Fruit fly (Drosophila melanogaster) whole organism, prepupa: ENCODE measurements around the gene Arpc1.

ENCODE experiments used
- Blimp-1 ChIP-seq: fragments of 200-800 bp; sonication (Bioruptor generic); optimal IDR thresholded peaks from 3 replicates; lab custom pipeline; 2017; ENCODE audit warnings: missing biosample characterization, missing genetic modification characterization, mild to moderate bottlenecking, moderate library complexity, missing genetic modification reagents
- CG10631 ChIP-seq: fragments of 200-800 bp; sonication (Bioruptor generic); optimal IDR thresholded peaks from 2 replicates; lab custom pipeline; 2016; ENCODE audit warnings: missing biosample characterization, missing genetic modification characterization
- CG10669 ChIP-seq: fragments of 200-800 bp; sonication (Bioruptor generic); optimal IDR thresholded peaks from 3 replicates; lab custom pipeline; 2018; ENCODE audit warnings: missing biosample characterization, mild to moderate bottlenecking, missing genetic modification characterization, moderate library complexity
- CG11294 ChIP-seq: fragments of 200-800 bp; sonication (Bioruptor generic); IDR thresholded peaks from 2 replicates; pipeline ENCODE4 v1.3.6; 2022; ENCODE audit warnings: missing biosample characterization, missing genetic modification characterization
- CG11762 ChIP-seq: fragments of 200-800 bp; sonication (Bioruptor generic); optimal IDR thresholded peaks from 3 replicates; lab custom pipeline; 2016; ENCODE audit warnings: missing biosample characterization, missing genetic modification characterization; ENCODE audit not compliant: insufficient read depth
- CG11902 ChIP-seq: fragments of 200-800 bp; sonication (Bioruptor generic); optimal IDR thresholded peaks from 3 replicates; lab custom pipeline; 2016; ENCODE audit warnings: missing biosample characterization, missing genetic modification characterization
- CG1621 ChIP-seq: fragments of 200-800 bp; sonication (Bioruptor generic); optimal IDR thresholded peaks from 3 replicates; lab custom pipeline; 2018; ENCODE audit warnings: missing biosample characterization, mild to moderate bottlenecking, missing genetic modification characterization
- CG16779 ChIP-seq: fragments of 200-800 bp; sonication (Bioruptor generic); optimal IDR thresholded peaks from 3 replicates; lab custom pipeline; 2017; ENCODE audit warnings: missing biosample characterization, mild to moderate bottlenecking, missing genetic modification characterization
- CG3032 ChIP-seq: fragments of 200-800 bp; optimal IDR thresholded peaks from 2 replicates; lab custom pipeline; 2019; ENCODE audit warnings: missing biosample characterization, mild to moderate bottlenecking, missing genetic modification characterization, moderate library complexity
- CG31627 ChIP-seq: fragments of 200-800 bp; sonication (Bioruptor generic); optimal IDR thresholded peaks from 3 replicates; lab custom pipeline; 2016; ENCODE audit warnings: missing biosample characterization, missing genetic modification characterization
- CG34406 ChIP-seq: fragments of 200-800 bp; sonication (Bioruptor generic); optimal IDR thresholded peaks from 3 replicates; lab custom pipeline; 2016; ENCODE audit warnings: missing biosample characterization, missing genetic modification characterization
- CG6163 ChIP-seq: fragments of 200-800 bp; sonication (Bioruptor generic); IDR thresholded peaks from 3 replicates; pipeline ENCODE4 v1.3.6; 2022; ENCODE audit warnings: missing biosample characterization, missing genetic modification characterization
- CG6276 ChIP-seq: fragments of 200-800 bp; sonication (Bioruptor generic); optimal IDR thresholded peaks from 2 replicates; lab custom pipeline; 2017; ENCODE audit warnings: missing biosample characterization, mild to moderate bottlenecking, missing genetic modification characterization
- CG7368 ChIP-seq: fragments of 200-800 bp; sonication (Bioruptor generic); optimal IDR thresholded peaks from 3 replicates; lab custom pipeline; 2016; ENCODE audit warnings: missing biosample characterization, missing genetic modification characterization
- CG8119 ChIP-seq: fragments of 200-800 bp; sonication (Bioruptor generic); IDR thresholded peaks from 3 replicates; pipeline ENCODE4 v1.3.6; 2022; ENCODE audit warnings: missing biosample characterization, missing genetic modification characterization
- CG9139 ChIP-seq: fragments of 200-800 bp; sonication (Bioruptor generic); optimal IDR thresholded peaks from 3 replicates; lab custom pipeline; 2017; ENCODE audit warnings: missing biosample characterization, mild to moderate bottlenecking, missing genetic modification characterization
- Eip75B ChIP-seq: fragments of 200-800 bp; sonication (Bioruptor generic); optimal IDR thresholded peaks from 3 replicates; lab custom pipeline; 2016; ENCODE audit warnings: missing biosample characterization, missing genetic modification characterization
- Ets21C ChIP-seq: fragments of 200-800 bp; sonication (Bioruptor generic); optimal IDR thresholded peaks from 3 replicates; lab custom pipeline; 2016; ENCODE audit warnings: missing biosample characterization, missing genetic modification characterization
- Gug ChIP-seq: fragments of 200-800 bp; sonication (Bioruptor generic); IDR thresholded peaks from 2 replicates; pipeline ENCODE4 v1.3.6; 2022; ENCODE audit warnings: missing biosample characterization, missing genetic modification characterization
- Lpt ChIP-seq: fragments of 200-800 bp; sonication (Bioruptor generic); optimal IDR thresholded peaks from 3 replicates; lab custom pipeline; 2016; ENCODE audit warnings: missing biosample characterization, missing genetic modification characterization
- Met ChIP-seq: fragments of 200-800 bp; sonication (Bioruptor generic); optimal IDR thresholded peaks from 3 replicates; lab custom pipeline; 2016; ENCODE audit warnings: missing biosample characterization, missing genetic modification characterization
- Smox ChIP-seq: fragments of 200-800 bp; sonication (Bioruptor generic); optimal IDR thresholded peaks from 3 replicates; lab custom pipeline; 2016; ENCODE audit warnings: missing biosample characterization, missing genetic modification characterization
- Sox14 ChIP-seq: fragments of 200-800 bp; sonication (Bioruptor generic); optimal IDR thresholded peaks from 3 replicates; lab custom pipeline; 2016; ENCODE audit warnings: missing biosample characterization, missing genetic modification characterization
- achi ChIP-seq: fragments of 200-800 bp; sonication (Bioruptor generic); optimal IDR thresholded peaks from 3 replicates; lab custom pipeline; 2016; ENCODE audit warnings: missing biosample characterization, missing genetic modification characterization
- acj6 ChIP-seq: fragments of 200-800 bp; sonication (Bioruptor generic); optimal IDR thresholded peaks from 3 replicates; lab custom pipeline; 2016; ENCODE audit warnings: missing biosample characterization, missing genetic modification characterization
- cyc ChIP-seq: fragments of 200-800 bp; sonication (Bioruptor generic); optimal IDR thresholded peaks from 3 replicates; lab custom pipeline; 2016; ENCODE audit warnings: missing biosample characterization, missing genetic modification characterization
- dac ChIP-seq: fragments of 200-800 bp; sonication (Bioruptor generic); optimal IDR thresholded peaks from 2 replicates; lab custom pipeline; 2017; ENCODE audit warnings: missing biosample characterization, mild to moderate bottlenecking, missing genetic modification characterization
- dsx ChIP-seq: fragments of 200-800 bp; optimal IDR thresholded peaks from 3 replicates; lab custom pipeline; 2019; ENCODE audit warnings: missing biosample characterization, mild to moderate bottlenecking, missing genetic modification characterization, moderate library complexity; ENCODE audit not compliant: poor library complexity, severe bottlenecking
- esn ChIP-seq: fragments of 200-800 bp; sonication (Bioruptor generic); optimal IDR thresholded peaks from 2 replicates; lab custom pipeline; 2016; ENCODE audit warnings: missing biosample characterization, mild to moderate bottlenecking, missing genetic modification characterization, moderate library complexity
- fd85E ChIP-seq: fragments of 200-800 bp; sonication (Bioruptor generic); optimal IDR thresholded peaks from 3 replicates; lab custom pipeline; 2016; ENCODE audit warnings: missing biosample characterization, missing genetic modification characterization
- fkh ChIP-seq: fragments of 200-800 bp; sonication (Bioruptor generic); optimal IDR thresholded peaks from 3 replicates; lab custom pipeline; 2017; ENCODE audit warnings: missing biosample characterization, mild to moderate bottlenecking, missing genetic modification characterization, moderate library complexity
- lz ChIP-seq: fragments of 200-800 bp; sonication (Bioruptor generic); optimal IDR thresholded peaks from 3 replicates; lab custom pipeline; 2016; ENCODE audit warnings: missing biosample characterization, missing genetic modification characterization
- net ChIP-seq: fragments of 200-800 bp; sonication (Bioruptor generic); optimal IDR thresholded peaks from 3 replicates; lab custom pipeline; 2016; ENCODE audit warnings: missing biosample characterization, missing genetic modification characterization
- pdm3 ChIP-seq: fragments of 200-800 bp; sonication (Bioruptor generic); optimal IDR thresholded peaks from 3 replicates; lab custom pipeline; 2016; ENCODE audit warnings: missing biosample characterization, missing genetic modification characterization
- svp ChIP-seq: fragments of 200-800 bp; sonication (Bioruptor generic); peaks from one replicate; lab custom pipeline; 2016; ENCODE audit warnings: missing biosample characterization, missing genetic modification characterization
- topi ChIP-seq: fragments of 200-800 bp; sonication (Bioruptor generic); optimal IDR thresholded peaks from 3 replicates; lab custom pipeline; 2016; ENCODE audit warnings: missing biosample characterization, missing genetic modification characterization
- vri ChIP-seq: fragments of 200-800 bp; sonication (Bioruptor generic); optimal IDR thresholded peaks from 3 replicates; lab custom pipeline; 2016; ENCODE audit warnings: missing biosample characterization, mild to moderate bottlenecking, missing genetic modification characterization

Arpc1 gene

DNA sequence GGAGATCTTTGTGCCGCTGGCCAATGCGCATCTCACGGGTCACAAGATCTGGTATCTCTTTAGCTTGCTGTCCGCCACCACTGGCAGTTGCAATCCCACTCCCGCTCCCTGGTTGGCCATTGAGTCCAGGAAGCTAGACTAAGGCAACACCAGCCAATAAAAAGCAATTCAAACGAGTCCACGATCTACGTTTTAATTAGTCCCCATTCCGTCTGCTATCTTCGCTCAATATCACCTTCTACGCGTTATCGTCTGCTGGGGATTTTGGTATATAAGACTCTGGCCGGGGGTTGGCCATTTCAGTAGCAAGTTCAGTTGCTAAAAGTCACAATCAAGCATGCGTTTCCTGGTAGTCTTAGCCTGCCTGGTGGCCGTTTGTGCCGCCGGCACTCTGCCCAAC, 18.1 kb upstream of the Arpc1 start, which contains the start of gene CG7953:
Gene CG7953 (plus strand): TSS at position 301 of the 400 bp plus-strand sequence.
- no peak for TF ChIP-seq net (GFP tag; lab: Kevin White, UChicago)
- TF ChIP-seq svp (GFP tag; lab: Kevin White, UChicago), result no peak
- TF ChIP-seq Smox (GFP tag; lab: Kevin White, UChicago), result no peak
- TF ChIP-seq acj6 (GFP tag; lab: Kevin White, UChicago), result no peak
- no peak for TF ChIP-seq Met
- no peak for TF ChIP-seq CG31627 (GFP tag; lab: Kevin White, UChicago)
- no peak for TF ChIP-seq CG11902
- TF ChIP-seq CG7368 (GFP tag; lab: Kevin White, UChicago), result no peak
- TF ChIP-seq CG11294 (GFP tag; lab: Robert Waterston, UW), result no peak
- TF ChIP-seq dac (GFP tag; lab: Kevin White, UChicago), result no peak
- no peak for TF ChIP-seq CG6276 (GFP tag; lab: Kevin White, UChicago)
- no peak for TF ChIP-seq CG10669
- TF ChIP-seq Eip75B (GFP tag; lab: Kevin White, UChicago), result no peak
- no peak for TF ChIP-seq esn (GFP tag; lab: Kevin White, UChicago)

DNA sequence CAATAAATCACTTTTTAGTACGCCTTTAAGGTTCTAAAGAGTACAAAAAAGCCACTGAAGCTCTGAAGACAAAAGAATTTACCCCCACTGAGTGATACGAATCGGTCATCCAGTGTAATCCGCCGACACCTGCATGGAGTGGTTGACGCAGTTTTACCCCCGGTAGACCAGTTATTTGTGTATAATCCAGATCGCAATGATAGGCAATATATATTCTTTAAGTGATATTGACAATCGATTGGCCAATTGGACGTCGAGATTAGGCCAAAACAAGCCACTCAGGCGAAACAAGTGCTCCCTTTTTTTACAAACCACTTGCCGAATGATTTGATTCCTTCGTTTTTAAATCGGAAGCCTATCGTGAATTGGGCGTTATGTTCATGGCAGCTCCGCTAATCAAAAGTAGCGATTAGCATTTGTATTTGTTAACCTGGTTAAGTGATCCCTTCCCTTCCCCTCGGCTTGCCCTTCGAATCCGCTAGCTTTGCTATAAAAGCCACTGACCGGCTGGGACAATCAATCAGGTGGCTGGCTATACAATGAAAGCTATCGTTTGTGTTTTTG, 16.8 kb upstream of the Arpc1 start, which contains the start of gene CG7916:
Gene CG7916 (plus strand): TSS at position 514 of the 564 bp plus-strand sequence.
- no peak for TF ChIP-seq Sox14 (GFP tag; lab: Kevin White, UChicago)
- TF ChIP-seq vri (GFP tag; lab: Kevin White, UChicago), result peak; percentile 33
- no peak for TF ChIP-seq lz
- TF ChIP-seq, all 60 proteins: peak for 1

DNA sequence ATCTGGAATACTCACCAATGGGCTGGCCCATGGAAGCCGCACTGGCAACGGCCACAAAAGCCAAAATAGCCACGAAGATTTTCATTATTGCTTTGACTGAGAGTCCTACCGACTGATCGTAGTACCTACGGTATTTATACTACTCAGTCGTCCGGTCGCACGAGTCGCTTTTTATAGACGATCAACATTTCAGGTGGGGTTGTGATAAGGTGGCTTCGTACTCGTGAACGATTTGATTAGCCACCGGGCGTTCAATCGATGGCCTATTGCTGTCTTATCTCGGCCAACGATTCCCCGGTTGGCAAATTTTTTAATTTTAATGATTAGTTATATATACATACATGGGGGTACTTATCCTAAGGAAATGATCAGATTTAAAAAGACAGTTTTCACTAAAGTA, 15.6 kb upstream of the Arpc1 start, which contains the start of gene CG8997:
Gene CG8997 (minus strand): TSS at position 148 of the 400 bp plus-strand sequence.
- TF ChIP-seq CG11294 (GFP tag; lab: Robert Waterston, UW) (no peak), dac (GFP tag; lab: Kevin White, UChicago) (no peak), Blimp-1 (GFP tag; lab: Kevin White, UChicago) (no peak), Eip75B (GFP tag; lab: Kevin White, UChicago) (no peak), Ets21C (GFP tag; lab: Kevin White, UChicago) (no peak), svp (GFP tag; lab: Kevin White, UChicago) (peak; percentile 31), pdm3 (GFP tag; lab: Kevin White, UChicago) (no peak)

DNA sequence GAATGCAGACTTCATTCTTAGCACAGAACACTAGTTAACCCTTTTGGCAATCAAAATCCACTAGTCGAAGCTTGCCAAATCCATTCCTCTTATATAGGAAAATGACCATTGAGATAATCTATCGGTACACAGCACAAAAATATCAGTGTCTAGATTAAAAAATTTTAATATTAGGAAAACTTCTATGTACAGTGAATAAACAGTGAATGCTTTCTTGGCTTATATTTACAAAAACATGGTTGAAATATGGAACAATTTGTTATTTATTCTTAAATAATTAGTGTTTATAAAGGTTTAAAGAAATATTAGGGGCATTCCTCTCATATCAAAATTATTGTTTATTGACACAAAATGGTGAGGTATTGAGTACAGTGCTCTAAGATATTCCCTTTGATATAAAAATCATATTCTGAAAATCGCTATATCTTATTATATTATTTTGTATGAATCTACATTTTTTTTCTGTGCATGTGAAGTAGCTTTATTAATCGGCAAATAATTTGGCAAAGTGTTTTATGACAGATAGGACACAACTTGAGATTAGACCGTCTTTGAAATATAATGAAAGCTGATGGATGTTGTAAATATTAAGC, 14.2 kb upstream of the Arpc1 start, which contains the start of gene CG33306:
Gene CG33306 (minus strand): TSS at position 51 of the 593 bp plus-strand sequence.
- peak; percentile 50 for TF ChIP-seq esn (GFP tag; lab: Kevin White, UChicago)
- no peak for TF ChIP-seq fd85E (GFP tag; lab: Kevin White, UChicago)
- TF ChIP-seq CG3032 (tag; lab: Kevin White, UChicago), result no peak
- peak; percentile 55 for TF ChIP-seq Met
- TF ChIP-seq cyc (GFP tag; lab: Kevin White, UChicago), result peak; percentile 22
- TF ChIP-seq acj6 (GFP tag; lab: Kevin White, UChicago), result peak; percentile 7
- peak; percentile 42 for TF ChIP-seq svp (GFP tag; lab: Kevin White, UChicago)
- peak; percentile 37 for TF ChIP-seq topi (GFP tag; lab: Kevin White, UChicago)
- no peak for TF ChIP-seq fkh (GFP tag; lab: Kevin White, UChicago)
- no peak for TF ChIP-seq CG16779 (tag; lab: Kevin White, UChicago)
- TF ChIP-seq vri (GFP tag; lab: Kevin White, UChicago), result no peak
- TF ChIP-seq CG6163 (GFP tag; lab: Robert Waterston, UW), result no peak

DNA sequence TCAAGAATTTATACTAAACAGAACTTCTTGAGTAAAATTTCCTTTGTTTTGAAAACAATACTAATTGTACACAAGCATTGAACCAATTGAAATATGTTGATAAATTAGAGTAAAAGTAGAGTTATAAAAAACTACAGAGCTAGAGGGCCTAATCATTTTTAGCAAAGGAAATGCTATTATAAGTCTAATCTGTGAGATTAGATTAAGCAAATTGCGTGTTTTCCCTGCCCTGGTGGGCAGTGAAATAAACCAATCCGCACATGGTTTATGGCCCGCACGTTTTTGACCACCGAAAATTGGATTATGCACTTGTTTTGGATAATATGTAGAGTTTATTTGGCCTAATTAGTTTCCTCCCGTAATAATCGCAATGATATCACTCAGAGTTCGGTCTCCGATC, 13.0 kb upstream of the Arpc1 start:
- TF ChIP-seq lz (no peak), Lpt (no peak), dsx (GFP tag; lab: Kevin White, UChicago) (no peak), Gug (GFP tag; lab: Robert Waterston, UW) (no peak), CG9139 (GFP tag; lab: Kevin White, UChicago) (no peak), topi (GFP tag; lab: Kevin White, UChicago) (no peak), Smox (GFP tag; lab: Kevin White, UChicago) (no peak), CG1621 (tag; lab: Kevin White, UChicago) (no peak), CG11294 (GFP tag; lab: Robert Waterston, UW) (no peak), achi (GFP tag; lab: Kevin White, UChicago) (no peak), CG34406 (GFP tag; lab: Kevin White, UChicago) (no peak), CG10669 (no peak), Met (no peak), CG8119 (no peak), CG10631 (no peak), esn (GFP tag; lab: Kevin White, UChicago) (no peak), vri (GFP tag; lab: Kevin White, UChicago) (no peak), CG11762 (GFP tag; lab: Kevin White, UChicago) (no peak), CG11902 (no peak), CG6163 (GFP tag; lab: Robert Waterston, UW) (no peak)
